Worm (Caenorhabditis elegans): ENCODE measurements around the gene gar-2.

The gar-2 gene

DNA sequence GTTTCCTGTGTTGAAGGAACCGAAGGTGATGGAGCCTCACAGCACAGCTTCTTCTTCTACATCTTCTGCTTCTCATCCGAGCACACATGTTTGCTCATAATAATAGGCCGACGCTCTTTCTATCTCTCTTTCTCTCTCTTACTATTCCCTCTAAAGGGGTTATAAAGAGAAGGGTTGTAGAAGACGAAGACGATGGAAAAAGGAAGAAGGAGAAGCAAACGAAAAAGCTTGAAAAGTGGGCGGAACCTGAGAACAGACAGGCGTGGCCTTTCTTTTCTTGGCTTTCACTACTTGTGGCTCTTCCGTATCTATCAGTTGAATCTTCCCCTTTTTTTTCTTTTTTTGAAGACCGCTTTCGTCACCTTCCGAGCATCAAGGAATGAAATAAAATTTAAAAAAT lies 1.3 kb upstream of the gar-2 start:
- TF ChIP-seq aly-1 (tag; optimal IDR thresholded peaks at IDR 0.05) (no peak), hmg-4 (GFP tag; optimal IDR thresholded peaks at IDR 0.05) (no peak), scrt-1 (GFP tag; IDR thresholded peaks at IDR 0.05) (no peak), tbx-37 (GFP tag; conservative IDR thresholded peaks at IDR 0.05) (no peak), B0310.2 (tag; optimal IDR thresholded peaks at IDR 0.05) (no peak), F13C5.2 (tag; optimal IDR thresholded peaks at IDR 0.05) (no peak), pes-1 (GFP tag; IDR thresholded peaks at IDR 0.05) (no peak), hmbx-1 (tag; optimal IDR thresholded peaks at IDR 0.05) (no peak), ama-1 (optimal IDR thresholded peaks at IDR 0.05) (no peak), ceh-36 (tag; optimal IDR thresholded peaks at IDR 0.05) (no peak), flt-1 (GFP tag; IDR thresholded peaks at IDR 0.05) (no peak), ets-7 (tag; optimal IDR thresholded peaks at IDR 0.05) (no peak), sea-1 (GFP tag; conservative IDR thresholded peaks at IDR 0.05) (no peak), ceh-13 (GFP tag; optimal IDR thresholded peaks at IDR 0.05) (no peak), tbx-11 (GFP tag; IDR thresholded peaks at IDR 0.05) (no peak), tra-4 (tag; optimal IDR thresholded peaks at IDR 0.05) (no peak), hnd-1 (tag; optimal IDR thresholded peaks at IDR 0.05) (no peak)

- TF ChIP-seq aly-1 (tag; optimal IDR thresholded peaks at IDR 0.05) (no peak), hnd-1 (tag; optimal IDR thresholded peaks at IDR 0.05) (no peak), ets-7 (tag; optimal IDR thresholded peaks at IDR 0.05) (no peak), pes-1 (GFP tag; IDR thresholded peaks at IDR 0.05) (no peak), hmbx-1 (tag; optimal IDR thresholded peaks at IDR 0.05) (no peak), ama-1 (optimal IDR thresholded peaks at IDR 0.05) (no peak)
Measured at ce11 chrIII:6310352-6310751, 1.2 kb downstream of the gar-2 start.

DNA sequence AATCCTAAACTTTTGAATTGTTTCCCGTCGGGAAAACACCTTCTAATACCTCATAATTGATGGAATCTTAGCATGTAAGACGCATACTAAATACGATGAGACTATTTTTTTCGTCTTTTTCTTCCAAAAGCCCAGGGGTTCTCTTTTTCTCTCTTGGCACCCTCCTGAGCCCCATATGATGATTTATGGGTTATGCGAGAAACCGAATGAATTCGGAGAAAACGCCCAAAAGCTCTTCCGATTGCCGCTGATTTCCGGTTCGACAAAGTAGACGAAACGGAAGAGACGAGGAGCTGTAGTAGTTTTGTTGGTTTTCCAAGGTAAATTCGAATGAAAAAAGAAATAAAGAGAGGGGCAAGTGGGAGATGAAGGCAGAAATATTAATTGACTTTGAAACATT lies 2.3 kb downstream of the gar-2 start:
- no peak for TF ChIP-seq hnd-1 (tag; optimal IDR thresholded peaks at IDR 0.05)

DNA sequence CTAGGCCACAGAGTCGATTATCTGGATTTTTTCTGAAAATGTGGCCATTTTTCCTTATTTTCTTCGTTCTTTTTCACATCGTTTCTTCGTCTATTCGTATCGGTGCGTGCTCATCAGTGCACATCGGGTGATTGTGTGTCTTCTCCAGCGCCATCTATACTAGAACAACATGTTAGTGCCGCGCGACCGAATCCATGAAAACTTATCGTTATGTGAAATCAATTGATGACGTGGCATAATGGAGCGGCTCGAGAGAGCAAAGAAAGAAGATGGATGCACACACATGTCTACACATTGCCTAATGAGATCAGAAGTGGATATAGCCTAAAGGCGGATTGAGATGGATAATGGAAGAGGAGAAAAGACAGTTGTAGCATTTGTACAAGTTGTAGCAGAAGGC lies 3.1 kb downstream of the gar-2 start:
- no peak for TF ChIP-seq flt-1 (GFP tag; IDR thresholded peaks at IDR 0.05)
- no peak for TF ChIP-seq tbx-11 (GFP tag; IDR thresholded peaks at IDR 0.05)
- TF ChIP-seq tbx-37 (GFP tag; conservative IDR thresholded peaks at IDR 0.05): no peak
- no peak for TF ChIP-seq ets-7 (tag; optimal IDR thresholded peaks at IDR 0.05)
- no peak for TF ChIP-seq hnd-1 (tag; optimal IDR thresholded peaks at IDR 0.05)
- no peak for TF ChIP-seq ceh-36 (tag; optimal IDR thresholded peaks at IDR 0.05)
- TF ChIP-seq tra-4 (tag; optimal IDR thresholded peaks at IDR 0.05): no peak
- TF ChIP-seq pes-1 (GFP tag; IDR thresholded peaks at IDR 0.05): no peak
- no peak for TF ChIP-seq scrt-1 (GFP tag; IDR thresholded peaks at IDR 0.05)
- TF ChIP-seq ceh-13 (GFP tag; optimal IDR thresholded peaks at IDR 0.05): no peak
- TF ChIP-seq ama-1 (optimal IDR thresholded peaks at IDR 0.05): no peak
- TF ChIP-seq aly-1 (tag; optimal IDR thresholded peaks at IDR 0.05): no peak
- TF ChIP-seq sea-1 (GFP tag; conservative IDR thresholded peaks at IDR 0.05): no peak
- TF ChIP-seq hmbx-1 (tag; optimal IDR thresholded peaks at IDR 0.05): no peak
- no peak for TF ChIP-seq hmg-4 (GFP tag; optimal IDR thresholded peaks at IDR 0.05)
- no peak for TF ChIP-seq B0310.2 (tag; optimal IDR thresholded peaks at IDR 0.05)
- no peak for TF ChIP-seq F13C5.2 (tag; optimal IDR thresholded peaks at IDR 0.05)

ce11 chrIII:6315515-6315914 lies 6.3 kb downstream of the gar-2 start:
- TF ChIP-seq ama-1 (optimal IDR thresholded peaks at IDR 0.05): no peak
- TF ChIP-seq hmbx-1 (tag; optimal IDR thresholded peaks at IDR 0.05): no peak
- no peak for TF ChIP-seq pes-1 (GFP tag; IDR thresholded peaks at IDR 0.05)
- no peak for TF ChIP-seq sea-1 (GFP tag; conservative IDR thresholded peaks at IDR 0.05)
- TF ChIP-seq tbx-37 (GFP tag; conservative IDR thresholded peaks at IDR 0.05): no peak
- no peak for TF ChIP-seq F13C5.2 (tag; optimal IDR thresholded peaks at IDR 0.05)
- no peak for TF ChIP-seq ceh-13 (GFP tag; optimal IDR thresholded peaks at IDR 0.05)
- no peak for TF ChIP-seq tbx-11 (GFP tag; IDR thresholded peaks at IDR 0.05)
- no peak for TF ChIP-seq hnd-1 (tag; optimal IDR thresholded peaks at IDR 0.05)

- TF ChIP-seq sea-1 (GFP tag; conservative IDR thresholded peaks at IDR 0.05): no peak
- TF ChIP-seq B0310.2 (tag; optimal IDR thresholded peaks at IDR 0.05): no peak
- no peak for TF ChIP-seq F13C5.2 (tag; optimal IDR thresholded peaks at IDR 0.05)
- TF ChIP-seq ets-7 (tag; optimal IDR thresholded peaks at IDR 0.05): no peak
- TF ChIP-seq flt-1 (GFP tag; IDR thresholded peaks at IDR 0.05): no peak
- TF ChIP-seq ceh-13 (GFP tag; optimal IDR thresholded peaks at IDR 0.05): no peak
- no peak for TF ChIP-seq hnd-1 (tag; optimal IDR thresholded peaks at IDR 0.05)
- no peak for TF ChIP-seq hmbx-1 (tag; optimal IDR thresholded peaks at IDR 0.05)
- no peak for TF ChIP-seq hmg-4 (GFP tag; optimal IDR thresholded peaks at IDR 0.05)
- no peak for TF ChIP-seq tbx-11 (GFP tag; IDR thresholded peaks at IDR 0.05)
- no peak for TF ChIP-seq scrt-1 (GFP tag; IDR thresholded peaks at IDR 0.05)
- no peak for TF ChIP-seq ceh-36 (tag; optimal IDR thresholded peaks at IDR 0.05)
- TF ChIP-seq ama-1 (optimal IDR thresholded peaks at IDR 0.05): no peak
- no peak for TF ChIP-seq pes-1 (GFP tag; IDR thresholded peaks at IDR 0.05)
- TF ChIP-seq tbx-37 (GFP tag; conservative IDR thresholded peaks at IDR 0.05): no peak
- TF ChIP-seq tra-4 (tag; optimal IDR thresholded peaks at IDR 0.05): no peak
- TF ChIP-seq aly-1 (tag; optimal IDR thresholded peaks at IDR 0.05): no peak
Measured at ce11 chrIII:6316795-6317194, 7.6 kb downstream of the gar-2 start.

ce11 chrIII:6317345-6317744 lies 8.2 kb downstream of the gar-2 start:
- no peak for TF ChIP-seq ama-1 (optimal IDR thresholded peaks at IDR 0.05)
- TF ChIP-seq ceh-36 (tag; optimal IDR thresholded peaks at IDR 0.05): no peak
- no peak for TF ChIP-seq tbx-11 (GFP tag; IDR thresholded peaks at IDR 0.05)
- no peak for TF ChIP-seq B0310.2 (tag; optimal IDR thresholded peaks at IDR 0.05)
- TF ChIP-seq hnd-1 (tag; optimal IDR thresholded peaks at IDR 0.05): no peak
- no peak for TF ChIP-seq F13C5.2 (tag; optimal IDR thresholded peaks at IDR 0.05)

DNA sequence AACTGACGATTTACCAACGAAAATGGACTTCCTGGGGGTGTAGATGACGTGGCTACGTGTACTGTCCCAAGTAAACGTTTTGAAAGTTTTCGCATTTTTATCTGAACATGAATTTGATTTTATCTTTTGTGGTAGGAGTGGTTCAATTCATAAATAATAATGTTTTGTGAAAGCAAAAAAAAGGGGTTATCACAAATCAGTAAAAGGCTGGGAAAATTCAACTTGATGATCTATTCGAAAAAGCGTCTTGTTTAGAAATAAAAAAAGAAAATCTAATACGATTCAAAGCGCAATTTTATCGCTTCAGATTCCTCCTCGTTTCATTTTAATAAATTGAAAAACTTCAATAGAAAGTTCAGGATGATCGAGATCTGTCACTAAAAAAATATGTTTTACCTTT lies 15.0 kb downstream of the gar-2 start, which contains the start of gene C56G2.5:
Gene C56G2.5 (minus strand): TSS at position 101 of the 400 bp plus-strand sequence.
- TF ChIP-seq sea-1 (GFP tag; conservative IDR thresholded peaks at IDR 0.05) (no peak), hmbx-1 (tag; optimal IDR thresholded peaks at IDR 0.05) (no peak), hmg-4 (GFP tag; optimal IDR thresholded peaks at IDR 0.05) (no peak), aly-1 (tag; optimal IDR thresholded peaks at IDR 0.05) (no peak), tra-4 (tag; optimal IDR thresholded peaks at IDR 0.05) (no peak), ceh-36 (tag; optimal IDR thresholded peaks at IDR 0.05) (no peak), ceh-13 (GFP tag; optimal IDR thresholded peaks at IDR 0.05) (no peak), flt-1 (GFP tag; IDR thresholded peaks at IDR 0.05) (no peak), ama-1 (optimal IDR thresholded peaks at IDR 0.05) (no peak), pes-1 (GFP tag; IDR thresholded peaks at IDR 0.05) (no peak), ets-7 (tag; optimal IDR thresholded peaks at IDR 0.05) (no peak), B0310.2 (tag; optimal IDR thresholded peaks at IDR 0.05) (no peak), hnd-1 (tag; optimal IDR thresholded peaks at IDR 0.05) (no peak), tbx-37 (GFP tag; conservative IDR thresholded peaks at IDR 0.05) (no peak), F13C5.2 (tag; optimal IDR thresholded peaks at IDR 0.05) (no peak)

All from whole organism, early embryonic.